Worm (Caenorhabditis elegans) whole organism, L4/young adult: ENCODE results near the gene ceh-92.

Experiments
- W03F9.2 ChIP-seq: fragments of 150-350 bp; optimal IDR thresholded peaks from 2 replicates; lab custom pipeline; 2014; ENCODE audit warnings: missing biosample characterization, missing genetic modification characterization
- dao-5 ChIP-seq: sonication (generic microtip); optimal IDR thresholded peaks from 2 replicates; lab custom pipeline; 2016; ENCODE audit warnings: missing genotype, missing genetic modification characterization, moderate library complexity, missing compliant biosample characterization
- him-1 ChIP-seq: sonication (generic microtip); optimal IDR thresholded peaks from 2 replicates; lab custom pipeline; 2016; ENCODE audit warnings: missing genotype, missing genetic modification reagents, missing genetic modification characterization, missing compliant biosample characterization

ce11 chrIII:11556860-11557259 is 24.5 kb upstream of the ceh-92 start:
- no peak for TF ChIP-seq him-1 (tag; lab: Kevin White, UChicago)
- no peak for TF ChIP-seq W03F9.2 (tag; lab: Kevin White, UChicago)
- no peak for TF ChIP-seq dao-5 (tag; lab: Kevin White, UChicago)
